Fruit fly (Drosophila melanogaster) whole organism, embryonic: Measurements from ENCODE around the gene wg.

Experiments used
- ATbp ChIP-seq: fragments of 200-800 bp; sonication (Bioruptor generic); optimal IDR thresholded peaks from 2 replicates; lab custom pipeline; 2017; ENCODE audit warnings: missing biosample characterization, mild to moderate bottlenecking, missing genetic modification characterization, missing genetic modification reagents
- Asciz ChIP-seq: fragments of 200-800 bp; sonication (Bioruptor generic); optimal IDR thresholded peaks from 2 replicates; lab custom pipeline; 2017; ENCODE audit warnings: missing biosample characterization, mild to moderate bottlenecking, missing genetic modification characterization, missing genetic modification reagents
- Bdp1 ChIP-seq: fragments of 200-800 bp; sonication (Bioruptor generic); optimal IDR thresholded peaks from 3 replicates; lab custom pipeline; 2016; ENCODE audit warnings: missing biosample characterization, missing genetic modification characterization
- Blimp-1 ChIP-seq: fragments of 200-800 bp; sonication (Bioruptor generic); optimal IDR thresholded peaks from 3 replicates; lab custom pipeline; 2018; ENCODE audit warnings: missing biosample characterization, missing genetic modification characterization, mild to moderate bottlenecking, moderate library complexity, missing genetic modification reagents
- CG12155 ChIP-seq: fragments of 200-800 bp; sonication (Bioruptor generic); optimal IDR thresholded peaks from 3 replicates; lab custom pipeline; 2016; ENCODE audit warnings: missing biosample characterization, missing genetic modification characterization
- CG12219 ChIP-seq: fragments of 200-800 bp; sonication (Bioruptor generic); optimal IDR thresholded peaks from 3 replicates; lab custom pipeline; 2018; ENCODE audit warnings: missing biosample characterization, mild to moderate bottlenecking, missing genetic modification characterization
- CG12942 ChIP-seq: fragments of 200-800 bp; sonication (Bioruptor generic); optimal IDR thresholded peaks from 3 replicates; lab custom pipeline; 2016; ENCODE audit warnings: missing biosample characterization, missing genetic modification characterization
- CG14050 ChIP-seq: fragments of 200-800 bp; sonication (Bioruptor generic); IDR thresholded peaks from 3 replicates; pipeline ENCODE4 v1.3.6; 2022; ENCODE audit warnings: missing biosample characterization, missing genetic modification characterization
- CG15269 ChIP-seq: fragments of 200-800 bp; sonication (Bioruptor generic); optimal IDR thresholded peaks from 2 replicates; lab custom pipeline; 2018; ENCODE audit warnings: missing biosample characterization, mild to moderate bottlenecking, missing genetic modification characterization, moderate library complexity
- CG1529 ChIP-seq: fragments of 200-800 bp; sonication (Bioruptor generic); optimal IDR thresholded peaks from 3 replicates; lab custom pipeline; 2018; ENCODE audit warnings: missing biosample characterization, missing genetic modification characterization
- CG17328 ChIP-seq: fragments of 200-800 bp; sonication (Bioruptor generic); IDR thresholded peaks from 2 replicates; pipeline ENCODE4 v1.3.6; 2022; ENCODE audit warnings: missing biosample characterization, missing genetic modification characterization
- CG17802 ChIP-seq: fragments of 200-800 bp; sonication (Bioruptor generic); optimal IDR thresholded peaks from 2 replicates; lab custom pipeline; 2018; ENCODE audit warnings: missing biosample characterization, mild to moderate bottlenecking, missing genetic modification characterization, moderate library complexity
- CG17829 ChIP-seq: fragments of 200-800 bp; optimal IDR thresholded peaks from 2 replicates; lab custom pipeline; 2019; ENCODE audit warnings: missing biosample characterization, mild to moderate bottlenecking, missing genetic modification characterization, moderate library complexity
- CG18619 ChIP-seq: fragments of 200-800 bp; sonication (Bioruptor generic); optimal IDR thresholded peaks from 3 replicates; lab custom pipeline; 2017; ENCODE audit warnings: missing biosample characterization, mild to moderate bottlenecking, missing genetic modification characterization
- CG34224 ChIP-seq: fragments of 200-800 bp; sonication (Bioruptor generic); IDR thresholded peaks from 3 replicates; pipeline ENCODE4 v1.3.6; 2022; ENCODE audit warnings: missing biosample characterization, missing genetic modification characterization; ENCODE audit not compliant: partially characterized antibody
- CG4730 ChIP-seq: fragments of 200-800 bp; sonication (Bioruptor generic); IDR thresholded peaks from 2 replicates; pipeline ENCODE4 v1.3.6; 2022; ENCODE audit warnings: missing biosample characterization, missing genetic modification characterization
- CG6654 ChIP-seq: fragments of 200-800 bp; sonication (Bioruptor generic); optimal IDR thresholded peaks from 2 replicates; lab custom pipeline; 2017; ENCODE audit warnings: missing biosample characterization, mild to moderate bottlenecking, missing genetic modification characterization
- CG7928 ChIP-seq: fragments of 200-800 bp; sonication (Bioruptor generic); optimal IDR thresholded peaks from 2 replicates; lab custom pipeline; 2017; ENCODE audit warnings: missing biosample characterization, mild to moderate bottlenecking, missing genetic modification characterization
- CG8944 ChIP-seq: fragments of 200-800 bp; sonication (Bioruptor generic); optimal IDR thresholded peaks from 3 replicates; lab custom pipeline; 2016; ENCODE audit warnings: missing biosample characterization, missing genetic modification characterization
- CHES-1-like ChIP-seq: fragments of 200-800 bp; sonication (Bioruptor generic); optimal IDR thresholded peaks from 2 replicates; lab custom pipeline; 2016; ENCODE audit warnings: missing biosample characterization, missing genetic modification characterization
- Doc2 ChIP-seq: fragments of 200-800 bp; sonication (Bioruptor generic); IDR thresholded peaks from 2 replicates; pipeline ENCODE4 v1.3.6; 2022; ENCODE audit warnings: missing biosample characterization, missing genetic modification characterization
- E2f1 ChIP-seq: fragments of 200-800 bp; sonication (Bioruptor generic); IDR thresholded peaks from 2 replicates; pipeline ENCODE4 v1.3.6; 2022; ENCODE audit warnings: missing biosample characterization, missing genetic modification characterization
- Gug ChIP-seq: fragments of 200-800 bp; sonication (Bioruptor generic); IDR thresholded peaks from 4 replicates; pipeline ENCODE4 v1.3.6; 2022; ENCODE audit warnings: missing biosample characterization, missing genetic modification characterization
- Jarid2 ChIP-seq: fragments of 200-800 bp; sonication (Bioruptor generic); optimal IDR thresholded peaks from 3 replicates; lab custom pipeline; 2017; ENCODE audit warnings: mild to moderate bottlenecking, missing biosample characterization, missing genetic modification reagents, missing genetic modification characterization
- Meics ChIP-seq: fragments of 200-800 bp; sonication (Bioruptor generic); optimal IDR thresholded peaks from 2 replicates; lab custom pipeline; 2017; ENCODE audit warnings: missing biosample characterization, mild to moderate bottlenecking, missing genetic modification characterization
- NC2β ChIP-seq: fragments of 200-800 bp; sonication (Bioruptor generic); optimal IDR thresholded peaks from 2 replicates; lab custom pipeline; 2016; ENCODE audit warnings: missing biosample characterization, missing genetic modification characterization
- Nf-YC ChIP-seq: fragments of 200-800 bp; optimal IDR thresholded peaks from 3 replicates; lab custom pipeline; 2019; ENCODE audit warnings: missing biosample characterization, mild to moderate bottlenecking, missing genetic modification characterization, moderate library complexity
- TFAM ChIP-seq: fragments of 200-800 bp; sonication (Bioruptor generic); optimal IDR thresholded peaks from 2 replicates; lab custom pipeline; 2017; ENCODE audit warnings: missing biosample characterization, missing genetic modification characterization, inconsistent platforms
- Trl ChIP-seq, 3 experiments: fragments of >200 bp in 2 of 3; fragments of 200-800 bp in 1 of 3; sonication (Bioruptor generic) in 1 of 3; optimal IDR thresholded peaks; 2 replicates in 1 of 3; 3 replicates in 2 of 3; lab custom pipeline; 2016 to 2017; ENCODE audit warnings: missing biosample characterization in 1 of 3, missing genetic modification characterization in 1 of 3
- Xrp1 ChIP-seq: fragments of 200-800 bp; sonication (Bioruptor generic); IDR thresholded peaks from 2 replicates; pipeline ENCODE4 v1.3.6; 2022; ENCODE audit warnings: missing biosample characterization, missing genetic modification characterization
- ab ChIP-seq: fragments of 200-800 bp; sonication (Bioruptor generic); optimal IDR thresholded peaks from 2 replicates; lab custom pipeline; 2016; ENCODE audit warnings: missing biosample characterization, missing genetic modification characterization
- chif ChIP-seq, 2 experiments: fragments of 200-800 bp; sonication (Bioruptor generic); optimal IDR thresholded peaks; 3 replicates each; lab custom pipeline; 2016; ENCODE audit warnings: missing biosample characterization in 2 of 2, missing genetic modification characterization in 2 of 2
- corto ChIP-seq: fragments of 200-800 bp; sonication (Bioruptor generic); optimal IDR thresholded peaks from 2 replicates; lab custom pipeline; 2016; ENCODE audit warnings: missing biosample characterization, mild to moderate bottlenecking, missing genetic modification characterization, moderate library complexity
- croc ChIP-seq: fragments of 200-800 bp; sonication (Bioruptor generic); conservative IDR thresholded peaks from 3 replicates; pipeline ENCODE4 v1.3.6; 2022; ENCODE audit warnings: missing biosample characterization, missing genetic modification characterization
- crp ChIP-seq, 2 experiments: fragments of 200-800 bp; sonication (Bioruptor generic); optimal IDR thresholded peaks; 2 replicates in 1 of 2; 3 replicates in 1 of 2; lab custom pipeline; 2017; ENCODE audit warnings: missing biosample characterization in 2 of 2, missing genetic modification characterization in 2 of 2, mild to moderate bottlenecking in 1 of 2, moderate library complexity in 1 of 2
- dmrt99B ChIP-seq: fragments of 200-800 bp; sonication (Bioruptor generic); optimal IDR thresholded peaks from 2 replicates; lab custom pipeline; 2018; ENCODE audit warnings: missing biosample characterization, mild to moderate bottlenecking, missing genetic modification characterization, moderate library complexity
- fd3F ChIP-seq: fragments of 200-800 bp; sonication (Bioruptor generic); optimal IDR thresholded peaks from 2 replicates; lab custom pipeline; 2018; ENCODE audit warnings: missing biosample characterization, mild to moderate bottlenecking, missing genetic modification characterization, moderate library complexity
- ftz-f1 ChIP-seq: fragments of 200-800 bp; sonication (Bioruptor generic); optimal IDR thresholded peaks from 2 replicates; lab custom pipeline; 2016; ENCODE audit warnings: missing biosample characterization, missing genetic modification characterization
- ham ChIP-seq: fragments of 200-800 bp; sonication (Bioruptor generic); IDR thresholded peaks from 2 replicates; pipeline ENCODE4 v1.3.6; 2022; ENCODE audit warnings: missing biosample characterization, missing genetic modification characterization
- hbn ChIP-seq: fragments of 200-800 bp; sonication (Bioruptor generic); IDR thresholded peaks from 2 replicates; pipeline ENCODE4 v1.3.6; 2022; ENCODE audit warnings: missing biosample characterization, missing genetic modification characterization; ENCODE audit not compliant: partially characterized antibody
- ind ChIP-seq: fragments of 200-800 bp; sonication (Bioruptor generic); optimal IDR thresholded peaks from 3 replicates; lab custom pipeline; 2016; ENCODE audit warnings: missing biosample characterization, missing genetic modification characterization
- otp ChIP-seq: fragments of 200-800 bp; sonication (Bioruptor generic); IDR thresholded peaks from 3 replicates; pipeline ENCODE4, ENCODE4 v1.3.6; 2022; ENCODE audit warnings: missing biosample characterization, missing genetic modification characterization
- prd ChIP-seq, 3 experiments: fragments of >200 bp in 2 of 3; fragments of 200-800 bp in 1 of 3; sonication (Bioruptor generic) in 1 of 3; optimal IDR thresholded peaks in 2 of 3; IDR thresholded peaks in 1 of 3; 2 replicates in 2 of 3; 3 replicates in 1 of 3; pipeline versions ENCODE4 v1.3.6 to Lab custom; 2017 to 2022; ENCODE audit warnings: missing biosample characterization in 1 of 3, missing genetic modification characterization in 1 of 3
- salm ChIP-seq: fragments of 200-800 bp; sonication (Bioruptor generic); optimal IDR thresholded peaks from 2 replicates; lab custom pipeline; 2018; ENCODE audit warnings: missing biosample characterization, mild to moderate bottlenecking, missing genetic modification characterization
- seq ChIP-seq: fragments of 200-800 bp; sonication (Bioruptor generic); IDR thresholded peaks from 2 replicates; pipeline ENCODE4 v1.3.6; 2022; ENCODE audit warnings: missing biosample characterization, missing genetic modification characterization
- sim ChIP-seq: fragments of 200-800 bp; sonication (Bioruptor generic); IDR thresholded peaks from 2 replicates; pipeline ENCODE4 v1.3.6; 2022; ENCODE audit warnings: missing biosample characterization, missing genetic modification characterization
- ssp ChIP-seq: fragments of 200-800 bp; sonication (Bioruptor generic); IDR thresholded peaks from 2 replicates; pipeline ENCODE4 v1.3.6; 2022; ENCODE audit warnings: missing biosample characterization, missing genetic modification characterization
- tgo ChIP-seq: fragments of 200-800 bp; sonication (Bioruptor generic); IDR thresholded peaks from 3 replicates; pipeline ENCODE4 v1.3.6; 2022; ENCODE audit warnings: missing biosample characterization, missing genetic modification characterization
- ttk ChIP-seq: fragments of 200-800 bp; sonication (Bioruptor generic); IDR thresholded peaks from 2 replicates; pipeline ENCODE4 v2.1.2; 2022; ENCODE audit warnings: missing biosample characterization, missing genetic modification characterization

Gene wg

DNA sequence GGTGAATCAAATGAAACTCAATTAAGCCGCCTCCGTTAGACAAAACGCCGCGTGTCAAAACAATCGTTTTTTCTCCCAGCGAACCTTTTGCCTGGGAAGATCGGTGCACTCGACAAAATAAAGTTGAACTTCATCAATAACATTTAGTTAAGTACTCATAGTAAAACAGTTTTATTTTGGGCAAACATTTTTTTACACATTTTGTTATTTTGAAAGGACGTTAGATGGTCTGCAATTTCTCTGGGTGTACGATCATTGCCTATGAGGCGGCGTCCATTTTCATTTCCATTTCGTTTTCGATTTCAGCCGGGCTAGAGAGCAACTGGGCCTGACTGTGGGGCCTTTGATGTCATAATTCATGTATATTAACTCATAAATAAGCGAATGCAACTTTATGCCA is 19.4 kb downstream of the wg start (continued):
- TF ChIP-seq CG4730 (GFP tag; lab: Robert Waterston, UW): 0 out of 2 replicates have a peak, but pooled peaks have one; percentile 8
- no peak for TF ChIP-seq CG17829
- no peak for TF ChIP-seq ftz-f1 (GFP tag; lab: Kevin White, UChicago)
- peak; percentile 47; the same call in 1 of the 2 replicates for TF ChIP-seq Xrp1 (GFP tag; lab: Robert Waterston, UW)
- TF ChIP-seq fd3F: no peak
- no peak for TF ChIP-seq corto
- no peak for TF ChIP-seq ATbp (GFP tag; lab: Kevin White, UChicago)
- no peak for TF ChIP-seq prd (optimal IDR thresholded peaks at IDR 0.05; lab: Kevin White, UChicago)
- peak; percentile 51; the same call in 1 of the 3 replicates for TF ChIP-seq prd (GFP tag; IDR thresholded peaks at IDR 0.05; lab: Robert Waterston, UW)
- TF ChIP-seq CG6654 (GFP tag; lab: Kevin White, UChicago): no peak
- TF ChIP-seq hbn (GFP tag; lab: Robert Waterston, UW): no peak
- TF ChIP-seq Jarid2 (GFP tag; lab: Kevin White, UChicago): no peak
- TF ChIP-seq E2f1 (GFP tag; lab: Robert Waterston, UW): 0 out of 2 replicates have a peak, but pooled peaks have one; percentile 23
- TF ChIP-seq Trl (optimal IDR thresholded peaks at IDR 0.05; lab: Kevin White, UChicago): no peak
- no peak for TF ChIP-seq Trl (GFP tag; optimal IDR thresholded peaks at IDR 0.05; lab: Kevin White, UChicago)
- TF ChIP-seq ind (GFP tag; lab: Kevin White, UChicago): no peak
- TF ChIP-seq CG12942: no peak
- no peak for TF ChIP-seq CG12155 (GFP tag; lab: Kevin White, UChicago)
- TF ChIP-seq NC2β (GFP tag; lab: Kevin White, UChicago): no peak
- no peak for TF ChIP-seq CHES-1-like (GFP tag; lab: Kevin White, UChicago)
- TF ChIP-seq ham: no peak
- no peak for TF ChIP-seq CG12219 (GFP tag; lab: Kevin White, UChicago)
- TF ChIP-seq TFAM: no peak
- no peak for TF ChIP-seq Meics (GFP tag; lab: Kevin White, UChicago)
- no peak for TF ChIP-seq CG17802 (tag; lab: Kevin White, UChicago)
- no peak for TF ChIP-seq Bdp1 (GFP tag; lab: Kevin White, UChicago)
- TF ChIP-seq CG1529 (GFP tag; lab: Kevin White, UChicago): no peak
- TF ChIP-seq salm: no peak
- TF ChIP-seq CG7928 (GFP tag; lab: Kevin White, UChicago): no peak

DNA sequence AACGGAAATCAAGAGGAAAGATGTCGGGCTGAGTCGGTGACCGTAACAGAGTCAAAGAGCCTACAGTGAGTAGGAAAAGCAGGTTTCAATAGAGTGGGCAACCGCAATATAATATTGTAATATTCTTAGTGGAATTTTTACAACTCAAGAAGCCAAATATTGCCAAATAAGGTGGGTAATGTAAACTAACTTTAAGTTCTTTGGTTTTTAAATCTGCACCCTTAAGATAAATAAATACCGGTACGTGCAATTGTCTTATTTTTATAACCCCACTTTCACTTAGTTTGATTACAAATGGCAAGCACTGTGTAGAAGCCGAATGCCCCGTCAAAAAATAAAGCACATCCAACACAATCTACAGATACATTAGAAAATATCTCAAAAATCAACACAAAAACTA is 25.8 kb downstream of the wg start:
- TF ChIP-seq Gug (GFP tag; lab: Robert Waterston, UW) (peak; percentile 16; the same call in 1 of the 4 replicates), TFAM (no peak), E2f1 (GFP tag; lab: Robert Waterston, UW) (peak; percentile 35; the same call in 1 of the 2 replicates), ssp (GFP tag; lab: Robert Waterston, UW) (peak; percentile 39; the same call in 1 of the 2 replicates), sim (peak; percentile 52; the same call in 1 of the 2 replicates), prd (optimal IDR thresholded peaks at IDR 0.05; lab: Kevin White, UChicago) (no peak), prd (GFP tag; IDR thresholded peaks at IDR 0.05; lab: Robert Waterston, UW) (peak; percentile 76), tgo (GFP tag; lab: Robert Waterston, UW) (peak; percentile 41; the same call in 1 of the 3 replicates), seq (GFP tag; lab: Robert Waterston, UW) (peak; percentile 42; the same call in 1 of the 2 replicates), CG15269 (tag; lab: Kevin White, UChicago) (peak; percentile 40), ab (no peak), CG18619 (GFP tag; lab: Kevin White, UChicago) (no peak), CG34224 (GFP tag; lab: Robert Waterston, UW) (no peak), ttk (0 out of 2 replicates have a peak, but pooled peaks have one; percentile 28), Blimp-1 (GFP tag; lab: Kevin White, UChicago) (peak; percentile 57), croc (peak; percentile 14; the same call in 1 of the 3 replicates), dmrt99B (tag; lab: Kevin White, UChicago) (peak; percentile 56), CG14050 (GFP tag; lab: Robert Waterston, UW) (peak; percentile 15; the same call in 1 of the 3 replicates), crp (GFP tag; optimal IDR thresholded peaks at IDR 0.05; lab: Kevin White, UChicago) (no peak), otp (GFP tag; lab: Robert Waterston, UW) (peak; percentile 7; the same call in 1 of the 3 replicates), CG8944 (peak; percentile 27), CG17328 (GFP tag; lab: Robert Waterston, UW) (peak; percentile 58), Doc2 (peak; percentile 39; the same call in 1 of the 2 replicates), Nf-YC (no peak), chif (GFP tag; optimal IDR thresholded peaks at IDR 0.05; lab: Kevin White, UChicago) (peak in 1 of 2 experiments; percentile 32), Asciz (no peak)
